Fruit fly (Drosophila melanogaster): Measurements from ENCODE around the gene yps.

DNA sequence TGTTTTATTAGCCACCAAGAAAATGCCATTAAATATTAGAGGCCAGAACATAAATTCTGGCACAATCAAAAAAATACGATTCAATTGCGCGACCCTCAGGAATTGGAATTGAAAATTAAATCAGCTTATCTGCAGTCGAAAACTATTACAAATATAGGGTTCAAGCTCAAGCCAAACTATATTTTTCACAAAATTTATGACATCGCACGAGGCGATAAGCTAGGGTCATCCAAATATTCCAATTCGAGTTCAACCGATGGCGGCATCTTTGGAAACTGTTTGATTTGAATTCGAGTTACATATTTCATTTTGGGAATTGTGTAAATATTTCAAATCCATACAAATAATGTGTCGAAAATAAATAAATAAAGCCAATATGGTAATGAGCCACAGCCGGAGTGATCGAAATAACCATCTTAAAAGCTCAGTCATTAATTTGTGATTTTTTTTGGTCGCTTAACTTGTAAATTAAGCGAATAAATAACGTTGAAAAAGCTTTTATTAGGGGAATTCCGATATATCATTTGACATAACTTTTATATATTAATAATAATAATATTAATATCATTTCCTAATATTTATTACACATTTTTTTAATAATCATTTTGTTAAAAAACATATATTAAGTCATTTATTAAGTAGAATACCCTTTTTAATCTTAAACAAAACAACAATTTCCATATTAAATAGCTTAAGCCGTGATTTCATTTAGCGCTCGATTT, 39.8 kb downstream of the yps start:
- no peak for TF ChIP-seq usp (GFP tag; optimal IDR thresholded peaks at IDR 0.05)
- no peak for TF ChIP-seq pan (optimal IDR thresholded peaks at IDR 0.05)
- TF ChIP-seq EcR (GFP tag; optimal IDR thresholded peaks at IDR 0.05): no peak
- no peak for TF ChIP-seq CG8478 (optimal IDR thresholded peaks at IDR 0.05)

Measured in whole organism.